Worm (Caenorhabditis elegans): ENCODE measurements around the gene smg-7.

The smg-7 gene

DNA sequence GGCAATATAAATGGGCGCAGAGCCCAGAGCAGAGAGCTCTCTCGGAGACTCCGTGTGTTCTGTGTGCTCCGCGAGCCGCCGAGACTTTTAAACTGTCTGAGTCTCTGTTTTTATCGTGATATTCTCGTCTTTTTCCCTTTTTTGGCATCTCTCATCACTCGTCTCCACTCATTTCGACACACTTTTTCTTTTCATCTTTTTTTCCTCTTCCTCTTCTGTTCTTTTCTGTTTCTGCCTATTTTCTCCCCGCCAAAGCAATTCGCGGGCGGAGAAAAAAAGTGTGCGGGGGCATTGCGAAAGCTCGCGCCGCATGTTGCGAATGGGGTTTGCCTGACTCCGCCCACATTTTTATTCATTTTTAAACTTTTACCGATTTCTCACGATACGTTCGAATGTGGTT is 14.1 kb upstream of the smg-7 start (continued):
- peak; percentile 81; the same call in 1 of the 2 replicates for TF ChIP-seq Y56A3A.18 (GFP tag; IDR thresholded peaks at IDR 0.05)
- TF ChIP-seq ekl-4 (GFP tag; IDR thresholded peaks at IDR 0.05): peak; percentile 96
- TF ChIP-seq B0261.1 (tag; optimal IDR thresholded peaks at IDR 0.05): peak; percentile 11
- TF ChIP-seq repo-1 (tag; optimal IDR thresholded peaks at IDR 0.05): peak; percentile 70
- TF ChIP-seq Y53F4B.3 (GFP tag; IDR thresholded peaks at IDR 0.05): no peak; the same call in 1 of the 2 replicates
- TF ChIP-seq efl-1 (GFP tag; optimal IDR thresholded peaks at IDR 0.05): peak; percentile 99
- TF ChIP-seq dpff-1 (tag; optimal IDR thresholded peaks at IDR 0.05): no peak
- TF ChIP-seq aptf-3 (GFP tag; IDR thresholded peaks at IDR 0.05): 0 out of 2 replicates have a peak, but pooled peaks have one; percentile 27
- TF ChIP-seq hlh-26 (GFP tag; conservative IDR thresholded peaks at IDR 0.05): no peak
- peak; percentile 74 for TF ChIP-seq ztf-18 (tag; optimal IDR thresholded peaks at IDR 0.05)
- TF ChIP-seq F52B5.7 (tag; optimal IDR thresholded peaks at IDR 0.05): peak; percentile 52
- TF ChIP-seq lsy-27 (tag; optimal IDR thresholded peaks at IDR 0.05; ENCODE audit: borderline replicate concordance, insufficient read depth): peak; percentile 83
- no peak for TF ChIP-seq ccch-3 (GFP tag; optimal IDR thresholded peaks at IDR 0.05)

DNA sequence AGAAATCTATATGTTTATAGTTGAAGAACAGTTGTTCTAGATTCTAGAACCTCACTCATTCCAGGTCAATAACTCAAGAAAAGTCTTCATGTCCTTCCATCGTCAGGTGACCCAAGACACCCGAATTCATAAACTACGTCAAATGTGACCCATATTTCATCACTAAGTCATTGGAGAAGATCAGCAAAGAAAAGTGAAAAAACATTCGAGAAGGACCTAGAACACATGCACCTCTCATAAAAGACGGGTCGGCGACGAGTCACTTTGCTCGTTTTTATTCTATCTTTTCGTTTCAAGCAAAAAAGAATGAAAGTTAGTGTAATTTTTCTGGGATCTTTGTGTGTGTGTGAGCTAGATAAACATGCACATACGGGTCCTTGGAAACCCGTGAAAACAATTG is 9.0 kb upstream of the smg-7 start:
- TF ChIP-seq ztf-26 (tag; optimal IDR thresholded peaks at IDR 0.05) (no peak), K12H6.12 (tag; optimal IDR thresholded peaks at IDR 0.05) (peak; percentile 27), cebp-2 (GFP tag; IDR thresholded peaks at IDR 0.05) (no peak), mes-4 (tag; optimal IDR thresholded peaks at IDR 0.05) (no peak), somi-1 (GFP tag; optimal IDR thresholded peaks at IDR 0.05) (peak; percentile 60), cebp-1 (GFP tag; IDR thresholded peaks at IDR 0.05) (no peak), cebp-1 (tag; optimal IDR thresholded peaks at IDR 0.05) (peak; percentile 54), hsf-1 (GFP tag; IDR thresholded peaks at IDR 0.05) (peak; percentile 41; the same call in 1 of the 2 replicates), let-607 (tag; optimal IDR thresholded peaks at IDR 0.05) (no peak)

DNA sequence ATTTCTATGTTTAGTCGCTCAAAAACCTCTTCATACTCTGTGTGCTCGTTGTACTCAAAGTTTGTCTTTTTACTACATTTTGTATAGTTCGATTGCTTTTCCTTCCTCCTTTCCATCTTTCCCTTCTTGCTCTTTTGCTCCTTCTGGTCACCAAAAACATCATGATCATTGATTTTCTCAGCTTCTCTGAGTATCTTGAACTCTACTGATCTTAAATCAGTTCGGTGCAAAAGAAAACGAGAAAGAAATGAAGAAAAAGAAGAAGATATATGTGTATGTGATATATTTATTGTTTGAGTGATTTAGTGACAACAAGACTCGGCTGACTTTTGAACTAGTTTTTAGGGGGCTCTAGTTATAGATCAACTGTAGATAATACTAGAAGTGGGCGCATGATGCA is 7.9 kb upstream of the smg-7 start:
- TF ChIP-seq let-607 (tag; optimal IDR thresholded peaks at IDR 0.05) (no peak), ztf-22 (GFP tag; optimal IDR thresholded peaks at IDR 0.05) (no peak), lag-1 (GFP tag; IDR thresholded peaks at IDR 0.05) (no peak), bed-2 (GFP tag; IDR thresholded peaks at IDR 0.05) (no peak), B0035.1 (tag; optimal IDR thresholded peaks at IDR 0.05) (no peak), ekl-4 (GFP tag; IDR thresholded peaks at IDR 0.05) (no peak), akir-1 (GFP tag; optimal IDR thresholded peaks at IDR 0.05) (no peak), tbp1 (GFP tag; optimal IDR thresholded peaks at IDR 0.05) (no peak), aptf-2 (GFP tag; conservative IDR thresholded peaks at IDR 0.05) (no peak), T07F8.4 (tag; optimal IDR thresholded peaks at IDR 0.05) (no peak), nfya-2 (GFP tag; IDR thresholded peaks at IDR 0.05) (no peak), nhr-179 (tag; optimal IDR thresholded peaks at IDR 0.05) (no peak), gei-17 (GFP tag; optimal IDR thresholded peaks at IDR 0.05) (no peak), hmg-1.2 (GFP tag; IDR thresholded peaks at IDR 0.05) (no peak), hmg-20 (GFP tag; IDR thresholded peaks at IDR 0.05) (no peak), ccch-3 (GFP tag; optimal IDR thresholded peaks at IDR 0.05) (no peak), cebp-1 (GFP tag; IDR thresholded peaks at IDR 0.05) (no peak), cebp-1 (tag; optimal IDR thresholded peaks at IDR 0.05) (no peak), egl-44 (GFP tag; IDR thresholded peaks at IDR 0.05) (no peak)

Data from whole organism, young adult.